Worm (Caenorhabditis elegans) whole organism, late embryonic: ENCODE data around the gene mcm-7.

Experiments used
- K09A11.1 ChIP-seq: sonication (generic microtip); optimal IDR thresholded peaks from 2 replicates; lab custom pipeline; 2017; ENCODE audit warnings: antibody characterized with exemption, mild to moderate bottlenecking, missing genetic modification characterization, missing compliant biosample characterization; ENCODE audit not compliant: insufficient read depth
- ceh-14 ChIP-seq: sonication (generic microtip); optimal IDR thresholded peaks from 2 replicates; lab custom pipeline; 2016; ENCODE audit warnings: missing genotype, missing genetic modification characterization, missing compliant biosample characterization
- ceh-19 ChIP-seq: fragments of 200-800 bp; sonication (Bioruptor generic); optimal IDR thresholded peaks from 2 replicates; lab custom pipeline; 2018; ENCODE audit warnings: mild to moderate bottlenecking, missing genetic modification characterization, missing compliant biosample characterization
- ceh-31 ChIP-seq: sonication (generic microtip); optimal IDR thresholded peaks from 2 replicates; lab custom pipeline; 2016; ENCODE audit warnings: missing genetic modification characterization, missing compliant biosample characterization
- dmd-4 ChIP-seq: sonication (generic microtip); optimal IDR thresholded peaks from 2 replicates; lab custom pipeline; 2016; ENCODE audit warnings: borderline replicate concordance, missing genetic modification characterization, missing compliant biosample characterization
- hlh-13 ChIP-seq: fragments of 200-800 bp; sonication (Bioruptor generic); optimal IDR thresholded peaks from 2 replicates; lab custom pipeline; 2018; ENCODE audit warnings: mild to moderate bottlenecking, missing genetic modification characterization, missing compliant biosample characterization
- nhr-11 ChIP-seq: fragments of 150-350 bp; optimal IDR thresholded peaks from 2 replicates; lab custom pipeline; 2014; ENCODE audit warnings: missing biosample characterization, missing genetic modification characterization
- pha-2 ChIP-seq: sonication (generic microtip); optimal IDR thresholded peaks from 2 replicates; lab custom pipeline; 2017; ENCODE audit warnings: mild to moderate bottlenecking, missing genetic modification characterization, missing compliant biosample characterization
- tbx-2 ChIP-seq: sonication (generic microtip); optimal IDR thresholded peaks from 2 replicates; lab custom pipeline; 2016; ENCODE audit warnings: missing genetic modification characterization, missing compliant biosample characterization
- ttx-3 ChIP-seq: sonication (generic microtip); optimal IDR thresholded peaks from 2 replicates; lab custom pipeline; 2016; ENCODE audit warnings: missing genetic modification reagents, missing genetic modification characterization, missing compliant biosample characterization
- unc-42 ChIP-seq: sonication (generic microtip); optimal IDR thresholded peaks from 2 replicates; lab custom pipeline; 2016; ENCODE audit warnings: missing genotype, missing genetic modification characterization, missing compliant biosample characterization
- unc-55 ChIP-seq: sonication (generic microtip); optimal IDR thresholded peaks from 2 replicates; lab custom pipeline; 2017; ENCODE audit warnings: missing biosample characterization, missing genetic modification reagents, missing genetic modification characterization
- unc-86 ChIP-seq: sonication (generic microtip); optimal IDR thresholded peaks from 2 replicates; lab custom pipeline; 2016; ENCODE audit warnings: missing genetic modification characterization, missing compliant biosample characterization

DNA sequence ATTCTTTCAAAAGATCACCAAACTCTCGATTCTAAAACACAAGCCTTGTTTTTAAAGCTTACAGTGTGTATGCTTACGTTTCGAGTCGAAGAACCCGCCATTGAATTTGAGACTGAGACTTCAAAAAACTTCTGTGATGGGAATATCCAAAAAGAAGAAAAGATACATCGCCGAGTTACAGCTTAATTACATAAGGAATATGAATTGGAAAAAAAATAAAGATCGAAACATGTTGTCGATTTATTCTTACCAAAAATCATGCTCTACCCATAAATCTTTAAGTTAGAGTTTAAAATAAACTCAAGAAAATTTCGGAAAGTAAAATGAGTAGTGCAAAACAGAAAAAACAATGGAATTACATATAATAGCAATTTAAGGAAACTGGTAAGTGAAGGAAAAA lies 39.2 kb downstream of the mcm-7 start, which contains the start of gene F13A2.10:
- TF ChIP-seq ceh-19 (no peak), nhr-11 (tag; lab: Kevin White, UChicago) (no peak), pha-2 (tag; lab: Kevin White, UChicago) (no peak), tbx-2 (tag; lab: Kevin White, UChicago) (no peak), hlh-13 (GFP tag; lab: Kevin White, UChicago) (no peak), unc-86 (tag; lab: Kevin White, UChicago) (no peak), unc-55 (no peak), dmd-4 (no peak), ttx-3 (no peak), unc-42 (tag; lab: Kevin White, UChicago) (no peak), K09A11.1 (tag; lab: Kevin White, UChicago) (no peak), ceh-14 (tag; lab: Kevin White, UChicago) (no peak), ceh-31 (tag; lab: Kevin White, UChicago) (no peak)
